Fruit fly (Drosophila melanogaster) whole organism, adult: ENCODE results near the gene CG31220.

ENCODE experiments used
- CG12768 ChIP-seq: fragments of 200-800 bp; sonication (Bioruptor generic); optimal IDR thresholded peaks from 2 replicates; lab custom pipeline; 2017; ENCODE audit warnings: missing biosample characterization, missing genetic modification characterization, mild to moderate bottlenecking, moderate library complexity, missing genetic modification reagents
- CG1620 ChIP-seq: fragments of 200-800 bp; sonication (Bioruptor generic); optimal IDR thresholded peaks from 2 replicates; lab custom pipeline; 2016; ENCODE audit warnings: missing biosample characterization, missing genetic modification characterization
- bab1 ChIP-seq: fragments of 200-800 bp; sonication (Bioruptor generic); optimal IDR thresholded peaks from 3 replicates; lab custom pipeline; 2019; ENCODE audit warnings: missing biosample characterization, mild to moderate bottlenecking, missing genetic modification characterization, moderate library complexity
- cic ChIP-seq: fragments of 200-800 bp; sonication (Bioruptor generic); optimal IDR thresholded peaks from 2 replicates; lab custom pipeline; 2017; ENCODE audit warnings: missing biosample characterization, mild to moderate bottlenecking, missing genetic modification characterization, moderate library complexity
- cnc ChIP-seq, 2 experiments: fragments of >200 bp; optimal IDR thresholded peaks; 2 replicates each; lab custom pipeline; 2017
- kay ChIP-seq: fragments of 200-800 bp; sonication (Bioruptor generic); peaks from one replicate; lab custom pipeline; 2016; ENCODE audit warnings: missing biosample characterization, missing genetic modification characterization, borderline replicate concordance
- toe ChIP-seq: fragments of 200-800 bp; sonication (Bioruptor generic); optimal IDR thresholded peaks from 2 replicates; lab custom pipeline; 2016; ENCODE audit warnings: missing biosample characterization, missing genetic modification characterization

- TF ChIP-seq toe (GFP tag; lab: Kevin White, UChicago) (no peak), CG1620 (GFP tag; lab: Kevin White, UChicago) (no peak), cnc (optimal IDR thresholded peaks at IDR 0.05; lab: Kevin White, UChicago) (no peak), CG12768 (GFP tag; lab: Kevin White, UChicago) (no peak), bab1 (GFP tag; lab: Kevin White, UChicago) (no peak), kay (GFP tag; lab: Kevin White, UChicago) (no peak), cic (GFP tag; lab: Kevin White, UChicago) (no peak)
These were observed 8.2 kb downstream of the CG31220 start for dm6 chr3R:19656455-19656854.
